Worm (Caenorhabditis elegans) whole organism, late embryonic: ENCODE measurements around the gene pitp-1.

Experiments
- C38D4.7 ChIP-seq: fragments of 200-800 bp; sonication (Bioruptor generic); optimal IDR thresholded peaks from 2 replicates; lab custom pipeline; 2018; ENCODE audit warnings: mild to moderate bottlenecking, missing genetic modification characterization, moderate library complexity, missing compliant biosample characterization
- T23F11.4 ChIP-seq: fragments of 200-800 bp; sonication (Bioruptor generic); optimal IDR thresholded peaks from 2 replicates; lab custom pipeline; 2018; ENCODE audit warnings: mild to moderate bottlenecking, missing genetic modification characterization, missing compliant biosample characterization
- ceh-14 ChIP-seq: sonication (generic microtip); optimal IDR thresholded peaks from 2 replicates; lab custom pipeline; 2016; ENCODE audit warnings: missing genotype, missing genetic modification characterization, missing compliant biosample characterization
- ceh-18 ChIP-seq: sonication (generic microtip); optimal IDR thresholded peaks from 2 replicates; lab custom pipeline; 2016; ENCODE audit warnings: missing genetic modification characterization, missing compliant biosample characterization
- ceh-34 ChIP-seq: sonication (generic microtip); optimal IDR thresholded peaks from 2 replicates; lab custom pipeline; 2016; ENCODE audit warnings: mild to moderate bottlenecking, missing genetic modification characterization, missing compliant biosample characterization
- ceh-6 ChIP-seq: fragments of 200-800 bp; sonication (Bioruptor generic); optimal IDR thresholded peaks from 2 replicates; lab custom pipeline; 2018; ENCODE audit warnings: mild to moderate bottlenecking, missing genetic modification characterization, missing compliant biosample characterization
- dve-1 ChIP-seq: sonication (generic microtip); optimal IDR thresholded peaks from 2 replicates; lab custom pipeline; 2017; ENCODE audit warnings: antibody characterized with exemption, mild to moderate bottlenecking, missing genetic modification characterization, missing compliant biosample characterization
- eyg-1 ChIP-seq: sonication (generic microtip); optimal IDR thresholded peaks from 2 replicates; lab custom pipeline; 2016; ENCODE audit warnings: missing genotype, missing genetic modification characterization, missing compliant biosample characterization
- fax-1 ChIP-seq: sonication (generic microtip); optimal IDR thresholded peaks from 2 replicates; lab custom pipeline; 2016; ENCODE audit warnings: missing genotype, missing genetic modification characterization, missing compliant biosample characterization
- gmeb-2 ChIP-seq: sonication (generic microtip); optimal IDR thresholded peaks from 2 replicates; lab custom pipeline; 2016; ENCODE audit warnings: missing genetic modification characterization, inconsistent platforms, missing compliant biosample characterization
- hlh-30 ChIP-seq: sonication (generic microtip); optimal IDR thresholded peaks from 2 replicates; lab custom pipeline; 2017; ENCODE audit warnings: antibody characterized with exemption, missing genetic modification characterization, missing compliant biosample characterization; ENCODE audit not compliant: insufficient read depth
- hlh-6 ChIP-seq: sonication (generic microtip); optimal IDR thresholded peaks from 2 replicates; lab custom pipeline; 2016; ENCODE audit warnings: missing genotype, missing genetic modification characterization, missing compliant biosample characterization
- pag-3 ChIP-seq: sonication (generic microtip); optimal IDR thresholded peaks from 2 replicates; lab custom pipeline; 2016; ENCODE audit warnings: missing compliant biosample characterization, missing genetic modification characterization, borderline replicate concordance
- pat-9 ChIP-seq: fragments of 200-800 bp; sonication (Bioruptor generic); optimal IDR thresholded peaks from 2 replicates; lab custom pipeline; 2018; ENCODE audit warnings: mild to moderate bottlenecking, missing genetic modification characterization, moderate library complexity, missing compliant biosample characterization
- sdc-2 ChIP-seq: sonication (generic microtip); optimal IDR thresholded peaks from 2 replicates; lab custom pipeline; 2016; ENCODE audit warnings: missing genotype, missing genetic modification characterization, missing compliant biosample characterization
- sox-4 ChIP-seq: sonication (generic microtip); optimal IDR thresholded peaks from 2 replicates; lab custom pipeline; 2017; ENCODE audit warnings: mild to moderate bottlenecking, missing genetic modification characterization, inconsistent platforms, missing compliant biosample characterization

The pitp-1 gene

DNA sequence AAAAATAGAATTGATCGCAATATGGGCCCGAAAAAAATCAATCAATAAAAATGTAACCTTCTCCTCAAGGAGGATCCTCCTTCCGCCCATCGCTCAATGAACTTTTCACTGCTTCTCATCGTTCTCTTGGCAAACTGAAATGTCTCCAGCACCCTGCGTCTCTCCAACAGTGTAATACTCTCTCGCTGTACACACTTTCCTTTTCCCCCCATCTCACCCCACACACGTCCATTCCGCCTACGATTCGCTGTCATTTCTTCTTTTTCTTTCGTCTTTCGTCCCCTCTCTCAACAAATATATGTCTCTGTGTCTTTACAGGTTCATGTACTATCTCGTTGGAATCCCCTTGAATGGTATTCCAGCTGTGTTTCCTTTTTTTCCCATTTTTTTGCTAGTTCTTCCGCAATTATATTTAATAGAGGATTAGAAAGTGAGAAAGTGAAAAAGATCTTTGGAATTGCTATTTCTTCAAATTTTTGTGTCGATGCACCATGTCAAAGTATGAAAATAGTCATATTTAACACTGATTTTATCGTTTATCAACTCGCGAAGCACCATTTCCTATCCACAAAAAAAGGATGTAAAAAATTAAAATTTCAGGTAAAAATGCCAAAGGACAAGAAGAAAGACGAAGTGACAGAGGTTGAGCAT is 58.1 kb downstream of the pitp-1 start, which contains the start of gene rsu-1 (continued):
- no peak for TF ChIP-seq hlh-6 (tag; lab: Kevin White, UChicago)
- no peak for TF ChIP-seq C38D4.7
- TF ChIP-seq T23F11.4: no peak
- no peak for TF ChIP-seq pag-3 (tag; lab: Kevin White, UChicago)
- TF ChIP-seq pat-9 (tag; lab: Kevin White, UChicago): peak; percentile 44
- no peak for TF ChIP-seq fax-1 (tag; lab: Kevin White, UChicago)
- peak; percentile 56 for TF ChIP-seq ceh-34 (tag; lab: Kevin White, UChicago)
- no peak for TF ChIP-seq ceh-6 (GFP tag; lab: Kevin White, UChicago)
- TF ChIP-seq hlh-30 (tag; lab: Kevin White, UChicago): no peak
- no peak for TF ChIP-seq ceh-14 (tag; lab: Kevin White, UChicago)
- TF ChIP-seq sox-4 (tag; lab: Kevin White, UChicago): no peak
- no peak for TF ChIP-seq gmeb-2
- TF ChIP-seq eyg-1 (tag; lab: Kevin White, UChicago): no peak
- TF ChIP-seq dve-1 (tag; lab: Kevin White, UChicago): no peak
- peak; percentile 48 for TF ChIP-seq sdc-2 (tag; lab: Kevin White, UChicago)
- TF ChIP-seq ceh-18: peak; percentile 64
